Worm (Caenorhabditis elegans) whole organism, early embryonic: ENCODE results near the gene Y73C8C.3.

Source experiments
- B0310.2 ChIP-seq: sonication (generic microtip); optimal IDR thresholded peaks from 2 replicates; lab custom pipeline; 2016; ENCODE audit warnings: mild to moderate bottlenecking, missing genetic modification characterization, missing compliant biosample characterization
- F13C5.2 ChIP-seq: sonication (generic microtip); optimal IDR thresholded peaks from 2 replicates; lab custom pipeline; 2017; ENCODE audit warnings: mild to moderate bottlenecking, missing genetic modification characterization, inconsistent platforms, missing compliant biosample characterization
- aly-1 ChIP-seq: sonication (generic microtip); optimal IDR thresholded peaks from 2 replicates; lab custom pipeline; 2016; ENCODE audit warnings: missing genetic modification characterization, missing compliant biosample characterization
- ama-1 ChIP-seq: fragments of 150-350 bp; optimal IDR thresholded peaks from 2 replicates; lab custom pipeline; 2014
- ceh-13 ChIP-seq: fragments of 200-800 bp; sonication (Bioruptor generic); optimal IDR thresholded peaks from 2 replicates; lab custom pipeline; 2018; ENCODE audit warnings: mild to moderate bottlenecking, missing genetic modification characterization, missing compliant biosample characterization
- ceh-36 ChIP-seq: sonication (generic microtip); optimal IDR thresholded peaks from 2 replicates; lab custom pipeline; 2016; ENCODE audit warnings: missing genetic modification characterization, inconsistent platforms, missing compliant biosample characterization
- ets-7 ChIP-seq: sonication (generic microtip); optimal IDR thresholded peaks from 2 replicates; lab custom pipeline; 2016; ENCODE audit warnings: missing genotype, missing genetic modification characterization, missing compliant biosample characterization
- flt-1 ChIP-seq: fragments of 200-800 bp; sonication (Bioruptor generic); IDR thresholded peaks from 2 replicates; pipeline ENCODE4 v1.3.6; 2022; ENCODE audit warnings: missing genetic modification characterization, missing compliant biosample characterization
- hmbx-1 ChIP-seq: sonication (generic microtip); optimal IDR thresholded peaks from 2 replicates; lab custom pipeline; 2016; ENCODE audit warnings: mild to moderate bottlenecking, missing genetic modification characterization, missing compliant biosample characterization
- hmg-4 ChIP-seq: fragments of 200-800 bp; sonication (Bioruptor generic); optimal IDR thresholded peaks from 2 replicates; lab custom pipeline; 2018; ENCODE audit warnings: mild to moderate bottlenecking, missing genetic modification characterization, missing compliant biosample characterization
- hnd-1 ChIP-seq: sonication (generic microtip); optimal IDR thresholded peaks from 2 replicates; lab custom pipeline; 2016; ENCODE audit warnings: missing genetic modification characterization, missing compliant biosample characterization
- pes-1 ChIP-seq: fragments of 200-800 bp; sonication (Bioruptor generic); IDR thresholded peaks from 2 replicates; pipeline ENCODE4 v1.3.6; 2022; ENCODE audit warnings: missing genetic modification reagents, missing genetic modification characterization, missing compliant biosample characterization
- scrt-1 ChIP-seq: fragments of 200-800 bp; sonication (Bioruptor generic); IDR thresholded peaks from 2 replicates; pipeline ENCODE4 v1.3.6; 2022; ENCODE audit warnings: missing genetic modification characterization, missing compliant biosample characterization
- sea-1 ChIP-seq: fragments of 200-800 bp; sonication (Bioruptor generic); conservative IDR thresholded peaks from 2 replicates; pipeline ENCODE4 v1.3.6; 2022; ENCODE audit warnings: missing genetic modification characterization, missing compliant biosample characterization
- tbx-11 ChIP-seq: fragments of 200-800 bp; sonication (Bioruptor generic); IDR thresholded peaks from 2 replicates; pipeline ENCODE4 v1.3.6; 2022; ENCODE audit warnings: missing genetic modification characterization, missing compliant biosample characterization
- tbx-37 ChIP-seq: fragments of 200-800 bp; sonication (Bioruptor generic); conservative IDR thresholded peaks from 2 replicates; pipeline ENCODE4 v1.3.6; 2022; ENCODE audit warnings: missing genetic modification reagents, missing genetic modification characterization, missing compliant biosample characterization
- tra-4 ChIP-seq: sonication (generic microtip); optimal IDR thresholded peaks from 2 replicates; lab custom pipeline; 2017; ENCODE audit warnings: missing genetic modification characterization, missing compliant biosample characterization

Y73C8C.3 gene

DNA sequence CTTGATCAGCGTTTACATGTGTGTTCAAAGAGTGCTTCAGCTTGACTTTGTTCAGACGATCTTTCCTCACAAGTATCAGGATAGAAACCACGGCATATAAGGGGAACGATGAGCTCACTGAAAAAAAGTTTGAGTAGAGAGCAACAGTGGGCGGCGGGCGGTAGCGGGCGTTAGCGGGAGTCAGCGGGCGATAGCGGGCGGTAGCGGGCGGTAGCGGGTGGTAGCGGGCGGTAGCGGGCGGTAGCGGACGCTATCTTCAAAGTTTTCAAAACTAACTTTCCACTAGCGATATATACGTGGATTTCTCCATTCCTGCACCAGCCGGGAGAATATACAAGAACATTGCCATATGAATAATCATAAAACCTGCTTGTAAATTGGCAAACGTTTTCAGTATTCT lies 30.2 kb downstream of the Y73C8C.3 start:
- TF ChIP-seq pes-1 (no peak), ama-1 (lab: Kevin White, UChicago) (no peak), aly-1 (tag; lab: Kevin White, UChicago) (no peak), ceh-36 (tag; lab: Kevin White, UChicago) (no peak)

ce11 chrV:3146932-3147331 lies 31.9 kb downstream of the Y73C8C.3 start, which contains the start of gene srab-11:
Gene srab-11 (minus strand): TSS chrV:3147032.
- TF ChIP-seq B0310.2 (tag; lab: Kevin White, UChicago): no peak
- TF ChIP-seq ceh-13 (GFP tag; lab: Kevin White, UChicago): no peak

DNA sequence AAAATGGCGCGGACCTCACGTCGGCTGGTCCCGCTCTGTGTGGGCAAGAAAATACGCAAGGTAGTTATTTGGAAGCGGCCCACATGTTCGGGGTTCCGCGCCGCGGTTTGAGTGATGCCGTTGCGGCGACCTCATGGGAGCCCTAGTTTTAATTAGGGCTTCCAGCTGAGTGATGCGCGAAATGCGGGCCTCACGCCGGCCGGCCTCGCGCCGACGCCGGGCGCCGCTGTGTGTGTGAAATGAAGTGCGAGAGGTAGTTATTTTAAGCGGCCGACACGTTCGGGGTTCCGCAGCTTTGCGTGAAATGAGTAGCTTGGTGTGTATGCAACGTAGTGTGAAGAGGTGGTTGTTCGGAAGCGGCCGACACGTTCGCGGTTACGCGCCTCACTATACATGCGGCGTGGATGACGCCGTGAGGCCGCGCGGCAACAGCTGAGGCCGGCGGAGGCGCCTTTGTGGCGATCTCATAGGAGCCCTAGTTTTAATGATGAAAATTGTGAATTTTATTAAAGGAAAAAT lies 34.9 kb downstream of the Y73C8C.3 start:
- TF ChIP-seq pes-1: no peak

DNA sequence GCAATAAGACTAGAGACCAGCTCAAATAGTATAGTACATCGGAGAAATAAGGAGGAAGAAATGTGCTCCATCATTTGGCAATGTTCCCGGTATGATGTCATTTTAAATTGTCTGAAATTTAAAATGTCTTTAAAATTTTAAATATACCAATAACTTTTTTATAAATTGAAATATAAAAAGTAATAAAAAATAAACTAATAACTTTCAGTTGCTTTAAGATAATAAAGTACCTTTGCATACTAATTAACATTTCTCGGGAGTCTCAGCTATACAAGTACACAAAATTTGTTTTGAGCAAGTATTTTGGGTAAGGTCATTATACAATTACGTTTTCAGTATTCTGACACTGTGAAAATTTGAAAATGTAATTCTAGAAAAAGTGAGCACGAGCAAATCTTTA lies 36.8 kb downstream of the Y73C8C.3 start, which contains the start of gene srab-6:
srab-6 (minus strand) TSS at position 101 of the 400 bp plus-strand sequence.
- TF ChIP-seq scrt-1: no peak

DNA sequence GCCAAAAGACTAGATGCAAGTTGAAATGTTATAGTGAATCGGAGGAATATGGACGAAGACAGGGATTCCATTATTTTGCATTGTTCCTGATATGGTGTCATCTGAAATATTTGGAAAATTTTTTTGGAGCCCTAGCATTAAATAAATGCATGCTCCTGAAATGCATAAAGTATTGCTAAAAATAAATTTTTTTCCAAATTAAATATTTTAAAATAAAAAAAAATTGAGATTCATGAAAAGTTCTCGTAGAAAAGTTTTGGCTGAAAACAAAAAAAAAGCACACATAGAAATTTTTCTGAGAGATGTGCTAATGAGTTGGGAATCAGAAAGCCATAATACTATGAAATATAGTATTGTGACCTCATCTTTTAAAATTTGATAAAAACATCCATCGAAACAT lies 40.0 kb downstream of the Y73C8C.3 start, which contains the start of gene srab-7:
srab-7 (minus strand) TSS at position 101 of the 400 bp plus-strand sequence.
- TF ChIP-seq ets-7 (no peak), hmg-4 (GFP tag; lab: Kevin White, UChicago) (no peak), pes-1 (no peak), ceh-13 (GFP tag; lab: Kevin White, UChicago) (no peak), hnd-1 (tag; lab: Kevin White, UChicago) (no peak)

DNA sequence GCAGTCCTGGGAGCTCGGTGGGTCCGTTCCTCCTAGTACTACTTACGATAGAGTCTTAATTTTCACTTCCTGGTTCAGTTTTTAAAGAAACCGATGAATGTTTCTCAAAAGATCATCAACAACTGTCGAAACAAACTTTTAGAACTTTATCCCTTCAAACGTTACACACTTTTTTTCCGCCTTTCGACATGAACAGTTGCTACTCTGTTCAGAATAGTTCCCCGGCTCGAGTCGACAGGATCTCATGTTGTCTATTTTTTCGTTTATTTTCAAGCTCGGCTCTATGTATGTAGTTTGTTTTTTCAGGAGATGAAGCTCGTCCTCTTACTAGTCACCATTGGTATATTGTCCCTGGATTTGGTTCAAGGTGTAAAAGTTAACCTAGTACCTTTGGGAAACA lies 41.7 kb downstream of the Y73C8C.3 start, which contains the start of gene exh-1:
exh-1 (plus strand) TSS at position 301 of the 400 bp plus-strand sequence.
- TF ChIP-seq ama-1 (lab: Kevin White, UChicago) (no peak), aly-1 (tag; lab: Kevin White, UChicago) (no peak), hnd-1 (tag; lab: Kevin White, UChicago) (no peak), tbx-11 (GFP tag; lab: Robert Waterston, UW) (no peak), ceh-13 (GFP tag; lab: Kevin White, UChicago) (no peak), ceh-36 (tag; lab: Kevin White, UChicago) (no peak), hmbx-1 (tag; lab: Kevin White, UChicago) (no peak), scrt-1 (no peak), sea-1 (GFP tag; lab: Robert Waterston, UW) (no peak), tbx-37 (GFP tag; lab: Robert Waterston, UW) (no peak), hmg-4 (GFP tag; lab: Kevin White, UChicago) (no peak), F13C5.2 (tag; lab: Kevin White, UChicago) (no peak), tra-4 (tag; lab: Kevin White, UChicago) (no peak), ets-7 (no peak), B0310.2 (tag; lab: Kevin White, UChicago) (no peak), pes-1 (no peak), flt-1 (no peak)

ce11 chrV:3158379-3158778 lies 43.3 kb downstream of the Y73C8C.3 start:
- TF ChIP-seq F13C5.2 (tag; lab: Kevin White, UChicago) (no peak), hmg-4 (GFP tag; lab: Kevin White, UChicago) (no peak), ceh-36 (tag; lab: Kevin White, UChicago) (no peak), tbx-37 (GFP tag; lab: Robert Waterston, UW) (no peak), tra-4 (tag; lab: Kevin White, UChicago) (no peak), ceh-13 (GFP tag; lab: Kevin White, UChicago) (no peak), hnd-1 (tag; lab: Kevin White, UChicago) (no peak), B0310.2 (tag; lab: Kevin White, UChicago) (no peak), pes-1 (no peak), ama-1 (lab: Kevin White, UChicago) (no peak), scrt-1 (no peak)

ce11 chrV:3159252-3159651 lies 44.2 kb downstream of the Y73C8C.3 start, which contains the start of gene C36C5.12:
Gene C36C5.12 (minus strand): TSS chrV:3159352.
- TF ChIP-seq ama-1 (lab: Kevin White, UChicago) (no peak), B0310.2 (tag; lab: Kevin White, UChicago) (no peak), hnd-1 (tag; lab: Kevin White, UChicago) (no peak), tbx-37 (GFP tag; lab: Robert Waterston, UW) (no peak), tra-4 (tag; lab: Kevin White, UChicago) (no peak), tbx-11 (GFP tag; lab: Robert Waterston, UW) (no peak), pes-1 (no peak), hmg-4 (GFP tag; lab: Kevin White, UChicago) (no peak), ceh-36 (tag; lab: Kevin White, UChicago) (no peak), F13C5.2 (tag; lab: Kevin White, UChicago) (no peak), aly-1 (tag; lab: Kevin White, UChicago) (no peak), flt-1 (no peak), ets-7 (no peak), ceh-13 (GFP tag; lab: Kevin White, UChicago) (no peak), scrt-1 (no peak), hmbx-1 (tag; lab: Kevin White, UChicago) (no peak), sea-1 (GFP tag; lab: Robert Waterston, UW) (no peak)

- TF ChIP-seq tra-4 (tag; lab: Kevin White, UChicago) (no peak), tbx-37 (GFP tag; lab: Robert Waterston, UW) (no peak), flt-1 (no peak), hnd-1 (tag; lab: Kevin White, UChicago) (no peak), sea-1 (GFP tag; lab: Robert Waterston, UW) (no peak), aly-1 (tag; lab: Kevin White, UChicago) (no peak), hmg-4 (GFP tag; lab: Kevin White, UChicago) (no peak), pes-1 (no peak), ceh-13 (GFP tag; lab: Kevin White, UChicago) (no peak), ama-1 (lab: Kevin White, UChicago) (no peak), ceh-36 (tag; lab: Kevin White, UChicago) (no peak), B0310.2 (tag; lab: Kevin White, UChicago) (no peak), F13C5.2 (tag; lab: Kevin White, UChicago) (no peak), ets-7 (no peak), scrt-1 (no peak), hmbx-1 (tag; lab: Kevin White, UChicago) (no peak)
Measured at ce11 chrV:3162299-3162698, 47.2 kb downstream of the Y73C8C.3 start.
